Fruit fly (Drosophila melanogaster) whole organism, embryonic: ENCODE measurements around the gene Ptth.

Experiments
- Atf6 ChIP-seq: fragments of 200-800 bp; sonication (Bioruptor generic); IDR thresholded peaks from 2 replicates; pipeline ENCODE4 v1.3.6; 2022; ENCODE audit warnings: missing biosample characterization, missing genetic modification characterization
- BEAF-32 ChIP-seq: fragments of 200-800 bp; sonication (Bioruptor generic); optimal IDR thresholded peaks from 3 replicates; lab custom pipeline; 2017; ENCODE audit warnings: missing biosample characterization, missing genetic modification characterization, mild to moderate bottlenecking, moderate library complexity, missing genetic modification reagents
- Bgb ChIP-seq: fragments of 200-800 bp; sonication (Bioruptor generic); IDR thresholded peaks from 2 replicates; pipeline ENCODE4 v1.3.6; 2022; ENCODE audit warnings: missing biosample characterization, missing genetic modification characterization; ENCODE audit not compliant: partially characterized antibody
- CG11085 ChIP-seq: fragments of 200-800 bp; sonication (Bioruptor generic); IDR thresholded peaks from 2 replicates; pipeline ENCODE4 v1.3.6; 2022; ENCODE audit warnings: missing biosample characterization, missing genetic modification characterization
- CG12219 ChIP-seq: fragments of 200-800 bp; sonication (Bioruptor generic); optimal IDR thresholded peaks from 3 replicates; lab custom pipeline; 2018; ENCODE audit warnings: missing biosample characterization, mild to moderate bottlenecking, missing genetic modification characterization
- CG13123 ChIP-seq: fragments of 200-800 bp; sonication (Bioruptor generic); optimal IDR thresholded peaks from 2 replicates; lab custom pipeline; 2016; ENCODE audit warnings: missing biosample characterization, missing genetic modification characterization
- CG13287 ChIP-seq: fragments of 200-800 bp; sonication (Bioruptor generic); IDR thresholded peaks from 2 replicates; pipeline ENCODE4 v1.3.6; 2022; ENCODE audit warnings: missing biosample characterization, missing genetic modification characterization; ENCODE audit not compliant: partially characterized antibody
- CG1529 ChIP-seq: fragments of 200-800 bp; sonication (Bioruptor generic); optimal IDR thresholded peaks from 3 replicates; lab custom pipeline; 2018; ENCODE audit warnings: missing biosample characterization, missing genetic modification characterization
- CG15479 ChIP-seq: fragments of 200-800 bp; sonication (Bioruptor generic); optimal IDR thresholded peaks from 3 replicates; lab custom pipeline; 2019; ENCODE audit warnings: missing biosample characterization, mild to moderate bottlenecking, missing genetic modification characterization, moderate library complexity
- CG15514 ChIP-seq: fragments of 200-800 bp; sonication (Bioruptor generic); optimal IDR thresholded peaks from 3 replicates; lab custom pipeline; 2017; ENCODE audit warnings: missing biosample characterization, missing genetic modification characterization, mild to moderate bottlenecking, moderate library complexity, missing genetic modification reagents
- CG15696 ChIP-seq: fragments of 200-800 bp; sonication (Bioruptor generic); optimal IDR thresholded peaks from 2 replicates; lab custom pipeline; 2019; ENCODE audit warnings: missing biosample characterization, mild to moderate bottlenecking, missing genetic modification characterization, moderate library complexity
- CG1603 ChIP-seq: fragments of 200-800 bp; sonication (Bioruptor generic); optimal IDR thresholded peaks from 2 replicates; lab custom pipeline; 2019; ENCODE audit warnings: missing biosample characterization, mild to moderate bottlenecking, missing genetic modification characterization, moderate library complexity
- CG1647 ChIP-seq: fragments of 200-800 bp; sonication (Bioruptor generic); optimal IDR thresholded peaks from 3 replicates; lab custom pipeline; 2016; ENCODE audit warnings: missing biosample characterization, missing genetic modification characterization
- CG16813 ChIP-seq: fragments of 200-800 bp; sonication (Bioruptor generic); IDR thresholded peaks from 3 replicates; pipeline ENCODE4 v1.3.6; 2022; ENCODE audit warnings: missing biosample characterization, missing genetic modification characterization; ENCODE audit not compliant: partially characterized antibody
- CG18262 ChIP-seq: fragments of 200-800 bp; optimal IDR thresholded peaks from 3 replicates; lab custom pipeline; 2019; ENCODE audit warnings: missing biosample characterization, mild to moderate bottlenecking, missing genetic modification characterization, moderate library complexity
- CG18599 ChIP-seq: fragments of 200-800 bp; sonication (Bioruptor generic); optimal IDR thresholded peaks from 3 replicates; lab custom pipeline; 2017; ENCODE audit warnings: missing biosample characterization, missing genetic modification characterization, mild to moderate bottlenecking, moderate library complexity, missing genetic modification reagents
- CG30020 ChIP-seq: fragments of 200-800 bp; optimal IDR thresholded peaks from 2 replicates; lab custom pipeline; 2019; ENCODE audit warnings: missing biosample characterization, mild to moderate bottlenecking, missing genetic modification characterization, moderate library complexity
- CG43689 ChIP-seq: fragments of 200-800 bp; sonication (Bioruptor generic); IDR thresholded peaks from 2 replicates; pipeline ENCODE4 v1.3.6; 2022; ENCODE audit warnings: missing biosample characterization, missing genetic modification characterization
- CG6791 ChIP-seq: fragments of 200-800 bp; sonication (Bioruptor generic); IDR thresholded peaks from 3 replicates; pipeline ENCODE4 v1.3.6; 2022; ENCODE audit warnings: missing biosample characterization, missing genetic modification characterization; ENCODE audit not compliant: partially characterized antibody
- CG7556 ChIP-seq: fragments of 200-800 bp; sonication (Bioruptor generic); optimal IDR thresholded peaks from 2 replicates; lab custom pipeline; 2017; ENCODE audit warnings: missing biosample characterization, mild to moderate bottlenecking, missing genetic modification characterization
- CG9727 ChIP-seq: fragments of 200-800 bp; sonication (Bioruptor generic); optimal IDR thresholded peaks from 3 replicates; lab custom pipeline; 2017; ENCODE audit warnings: missing biosample characterization, mild to moderate bottlenecking, missing genetic modification characterization
- CG9797 ChIP-seq: fragments of 200-800 bp; sonication (Bioruptor generic); optimal IDR thresholded peaks from 3 replicates; lab custom pipeline; 2018; ENCODE audit warnings: missing biosample characterization, mild to moderate bottlenecking, missing genetic modification characterization
- Dp ChIP-seq: fragments of 200-800 bp; sonication (Bioruptor generic); optimal IDR thresholded peaks from 2 replicates; lab custom pipeline; 2018; ENCODE audit warnings: missing biosample characterization, mild to moderate bottlenecking, missing genetic modification characterization, moderate library complexity
- Fer2 ChIP-seq: fragments of 200-800 bp; sonication (Bioruptor generic); optimal IDR thresholded peaks from 2 replicates; lab custom pipeline; 2018; ENCODE audit warnings: missing biosample characterization, mild to moderate bottlenecking, missing genetic modification characterization, moderate library complexity
- Hr39 ChIP-seq: fragments of >200 bp; optimal IDR thresholded peaks from 2 replicates; lab custom pipeline; 2017
- Lhr ChIP-seq: fragments of 200-800 bp; sonication (Bioruptor generic); optimal IDR thresholded peaks from 3 replicates; lab custom pipeline; 2017; ENCODE audit warnings: mild to moderate bottlenecking, missing biosample characterization, missing genetic modification reagents, missing genetic modification characterization
- NK7.1 ChIP-seq: fragments of 200-800 bp; sonication (Bioruptor generic); optimal IDR thresholded peaks from 3 replicates; lab custom pipeline; 2016; ENCODE audit warnings: missing biosample characterization, missing genetic modification characterization
- Opbp ChIP-seq: fragments of 200-800 bp; sonication (Bioruptor generic); IDR thresholded peaks from 3 replicates; pipeline ENCODE4 v1.3.6; 2022; ENCODE audit warnings: missing biosample characterization, missing genetic modification characterization; ENCODE audit not compliant: partially characterized antibody
- aop ChIP-seq: fragments of 200-800 bp; sonication (Bioruptor generic); IDR thresholded peaks from 2 replicates; pipeline ENCODE4 v1.3.6; 2022; ENCODE audit warnings: missing biosample characterization, missing genetic modification characterization
- az2 ChIP-seq: fragments of 200-800 bp; sonication (Bioruptor generic); optimal IDR thresholded peaks from 3 replicates; lab custom pipeline; 2016; ENCODE audit warnings: missing biosample characterization, missing genetic modification characterization
- bigmax ChIP-seq: fragments of 200-800 bp; sonication (Bioruptor generic); optimal IDR thresholded peaks from 2 replicates; lab custom pipeline; 2018; ENCODE audit warnings: missing biosample characterization, mild to moderate bottlenecking, missing genetic modification characterization
- chif ChIP-seq, 2 experiments: fragments of 200-800 bp; sonication (Bioruptor generic); optimal IDR thresholded peaks; 3 replicates each; lab custom pipeline; 2016; ENCODE audit warnings: missing biosample characterization in 2 of 2, missing genetic modification characterization in 2 of 2
- crol ChIP-seq: fragments of 200-800 bp; sonication (Bioruptor generic); IDR thresholded peaks from 2 replicates; pipeline ENCODE4 v1.3.6; 2022; ENCODE audit warnings: missing biosample characterization, missing genetic modification characterization
- fd64A ChIP-seq: fragments of 200-800 bp; sonication (Bioruptor generic); optimal IDR thresholded peaks from 3 replicates; lab custom pipeline; 2018; ENCODE audit warnings: missing biosample characterization, mild to moderate bottlenecking, missing genetic modification characterization
- fu2 ChIP-seq: fragments of 200-800 bp; sonication (Bioruptor generic); optimal IDR thresholded peaks from 2 replicates; lab custom pipeline; 2016; ENCODE audit warnings: missing biosample characterization, missing genetic modification characterization
- hbn ChIP-seq: fragments of 200-800 bp; sonication (Bioruptor generic); IDR thresholded peaks from 2 replicates; pipeline ENCODE4 v1.3.6; 2022; ENCODE audit warnings: missing biosample characterization, missing genetic modification characterization; ENCODE audit not compliant: partially characterized antibody
- knrl ChIP-seq: fragments of 200-800 bp; sonication (Bioruptor generic); IDR thresholded peaks from 3 replicates; pipeline ENCODE4 v1.3.6; 2022; ENCODE audit warnings: missing biosample characterization, missing genetic modification characterization; ENCODE audit not compliant: partially characterized antibody
- nerfin-2 ChIP-seq: fragments of 200-800 bp; sonication (Bioruptor generic); IDR thresholded peaks from 2 replicates; pipeline ENCODE4 v1.3.6; 2022; ENCODE audit warnings: missing biosample characterization, missing genetic modification characterization; ENCODE audit not compliant: partially characterized antibody
- org-1 ChIP-seq: fragments of 200-800 bp; sonication (Bioruptor generic); optimal IDR thresholded peaks from 2 replicates; lab custom pipeline; 2017; ENCODE audit warnings: missing biosample characterization, missing genetic modification characterization
- repo ChIP-seq: fragments of 200-800 bp; sonication (Bioruptor generic); optimal IDR thresholded peaks from 2 replicates; lab custom pipeline; 2016; ENCODE audit warnings: missing biosample characterization, missing genetic modification characterization
- scrt ChIP-seq: fragments of 200-800 bp; sonication (Bioruptor generic); optimal IDR thresholded peaks from 2 replicates; lab custom pipeline; 2018; ENCODE audit warnings: missing biosample characterization, mild to moderate bottlenecking, missing genetic modification characterization, moderate library complexity
- stwl ChIP-seq: fragments of 200-800 bp; sonication (Bioruptor generic); optimal IDR thresholded peaks from 3 replicates; lab custom pipeline; 2018; ENCODE audit warnings: missing biosample characterization, mild to moderate bottlenecking, missing genetic modification characterization, moderate library complexity
- tin ChIP-seq: fragments of 200-800 bp; sonication (Bioruptor generic); optimal IDR thresholded peaks from 3 replicates; lab custom pipeline; 2016; ENCODE audit warnings: missing biosample characterization, missing genetic modification characterization
- tna ChIP-seq: fragments of 200-800 bp; sonication (Bioruptor generic); IDR thresholded peaks from 2 replicates; pipeline ENCODE4 v1.3.6; 2022; ENCODE audit warnings: missing biosample characterization, missing genetic modification characterization; ENCODE audit not compliant: partially characterized antibody
- vvl ChIP-seq: fragments of 200-800 bp; sonication (Bioruptor generic); IDR thresholded peaks from 2 replicates; pipeline ENCODE4 v1.3.6; 2022; ENCODE audit warnings: missing biosample characterization, missing genetic modification characterization
- z ChIP-seq: fragments of 200-800 bp; sonication (Bioruptor generic); IDR thresholded peaks from 3 replicates; pipeline ENCODE4 v1.3.6; 2022; ENCODE audit warnings: missing biosample characterization, missing genetic modification characterization

Ptth gene

dm6 chr2L:544444-545179 lies 32.1 kb downstream of the Ptth start, which contains the start of the genes Spp and nAChRbeta3 (continued):
- peak; percentile 67 for TF ChIP-seq tna
- TF ChIP-seq CG18262 (tag; lab: Kevin White, UChicago): no peak
- peak; percentile 63 for TF ChIP-seq Dp
- 0 out of 3 replicates have a peak, but pooled peaks have one; percentile 6 for TF ChIP-seq CG6791 (GFP tag; lab: Robert Waterston, UW)
- TF ChIP-seq Bgb (GFP tag; lab: Robert Waterston, UW): peak; percentile 59
- TF ChIP-seq knrl (GFP tag; lab: Robert Waterston, UW): 0 out of 3 replicates have a peak, but pooled peaks have one; percentile 37
- peak; percentile 4 for TF ChIP-seq fu2
- no peak for TF ChIP-seq fd64A (GFP tag; lab: Kevin White, UChicago)
- TF ChIP-seq CG15514: peak; percentile 65
- TF ChIP-seq BEAF-32 (GFP tag; lab: Kevin White, UChicago): peak; percentile 65
- TF ChIP-seq CG1603: peak; percentile 74
- TF ChIP-seq vvl: 0 out of 2 replicates have a peak, but pooled peaks have one; percentile 12
- TF ChIP-seq hbn (GFP tag; lab: Robert Waterston, UW): peak; percentile 60; the same call in 1 of the 2 replicates
- TF ChIP-seq nerfin-2 (GFP tag; lab: Robert Waterston, UW): peak; percentile 51; the same call in 1 of the 2 replicates
- no peak for TF ChIP-seq CG9727 (GFP tag; lab: Kevin White, UChicago)
- no peak for TF ChIP-seq z (GFP tag; lab: Robert Waterston, UW)

- TF ChIP-seq CG13287 (GFP tag; lab: Robert Waterston, UW) (no peak), repo (no peak), bigmax (no peak), Atf6 (GFP tag; lab: Robert Waterston, UW) (no peak), CG15696 (tag; lab: Kevin White, UChicago) (no peak), CG18599 (GFP tag; lab: Kevin White, UChicago) (no peak), CG1529 (GFP tag; lab: Kevin White, UChicago) (no peak), CG1647 (GFP tag; lab: Kevin White, UChicago) (no peak), crol (GFP tag; lab: Robert Waterston, UW) (no peak), CG15479 (GFP tag; lab: Kevin White, UChicago) (no peak), scrt (GFP tag; lab: Kevin White, UChicago) (no peak), chif (GFP tag; optimal IDR thresholded peaks at IDR 0.05; lab: Kevin White, UChicago) (no peak), aop (GFP tag; lab: Robert Waterston, UW) (no peak), CG7556 (GFP tag; lab: Kevin White, UChicago) (no peak), CG43689 (GFP tag; lab: Robert Waterston, UW) (no peak), Fer2 (tag; lab: Kevin White, UChicago) (no peak), CG16813 (GFP tag; lab: Robert Waterston, UW) (no peak), Hr39 (no peak)
Observed at dm6 chr2L:543799-544198, 32.9 kb downstream of the Ptth start.

- TF ChIP-seq CG9797 (GFP tag; lab: Kevin White, UChicago) (peak; percentile 89), CG13123 (GFP tag; lab: Kevin White, UChicago) (no peak), CG30020 (tag; lab: Kevin White, UChicago) (peak; percentile 38), stwl (tag; lab: Kevin White, UChicago) (peak; percentile 70), CG12219 (GFP tag; lab: Kevin White, UChicago) (no peak), tin (GFP tag; lab: Kevin White, UChicago) (no peak), NK7.1 (no peak), org-1 (no peak), az2 (no peak), Opbp (GFP tag; lab: Robert Waterston, UW) (peak; percentile 64; the same call in 1 of the 3 replicates), CG11085 (GFP tag; lab: Robert Waterston, UW) (no peak), BEAF-32 (GFP tag; lab: Kevin White, UChicago) (peak; percentile 79), Lhr (GFP tag; lab: Kevin White, UChicago) (peak; percentile 50)
Observed at dm6 chr2L:542338-542967, 34.2 kb downstream of the Ptth start, which contains the start of gene lwr. Gene lwr, minus strand, starts transcription at chr2L:542580.
